Worm (Caenorhabditis elegans) whole organism, L2 larva: ENCODE data around the gene ctl-3.

ENCODE experiments used
- C34F6.9 ChIP-seq: fragments of 150-350 bp; optimal IDR thresholded peaks from 2 replicates; lab custom pipeline; 2014; ENCODE audit warnings: missing biosample characterization, missing genetic modification characterization
- F13H6.1 ChIP-seq: sonication (generic microtip); optimal IDR thresholded peaks from 2 replicates; lab custom pipeline; 2016; ENCODE audit warnings: missing genetic modification characterization, missing compliant biosample characterization
- R02D3.7 ChIP-seq: fragments of 150-350 bp; optimal IDR thresholded peaks from 2 replicates; lab custom pipeline; 2014; ENCODE audit warnings: missing biosample characterization, missing genetic modification characterization
- Y55F3AM.14 ChIP-seq: fragments of 200-800 bp; sonication (Bioruptor generic); optimal IDR thresholded peaks from 2 replicates; lab custom pipeline; 2018; ENCODE audit warnings: mild to moderate bottlenecking, missing genetic modification characterization, missing compliant biosample characterization
- ZK546.5 ChIP-seq: sonication (generic microtip); optimal IDR thresholded peaks from 2 replicates; lab custom pipeline; 2017; ENCODE audit warnings: missing biosample characterization, missing genetic modification characterization
- alr-1 ChIP-seq: fragments of 150-350 bp; optimal IDR thresholded peaks from 2 replicates; lab custom pipeline; 2014; ENCODE audit warnings: missing biosample characterization, missing genetic modification characterization
- aly-2 ChIP-seq: fragments of 150-350 bp; optimal IDR thresholded peaks from 2 replicates; lab custom pipeline; 2014; ENCODE audit warnings: missing biosample characterization, missing genetic modification characterization
- ama-1 ChIP-seq: fragments of 150-350 bp; optimal IDR thresholded peaks from 2 replicates; lab custom pipeline; 2018; ENCODE audit warnings: inconsistent platforms
- blmp-1 ChIP-seq: sonication (generic microtip); optimal IDR thresholded peaks from 2 replicates; lab custom pipeline; 2017; ENCODE audit warnings: missing genetic modification characterization, mild to moderate bottlenecking, missing compliant biosample characterization, antibody characterized with exemption, moderate library complexity; ENCODE audit not compliant: insufficient read depth
- ceh-16 ChIP-seq: fragments of 150-350 bp; optimal IDR thresholded peaks from 2 replicates; lab custom pipeline; 2014; ENCODE audit warnings: missing biosample characterization, missing genetic modification characterization
- ceh-82 ChIP-seq: fragments of 150-350 bp; optimal IDR thresholded peaks from 2 replicates; lab custom pipeline; 2014; ENCODE audit warnings: missing biosample characterization, missing genetic modification characterization
- crh-2 ChIP-seq: sonication (generic microtip); optimal IDR thresholded peaks from 2 replicates; lab custom pipeline; 2017; ENCODE audit warnings: missing biosample characterization, missing genetic modification characterization
- dmd-4 ChIP-seq: sonication (generic microtip); optimal IDR thresholded peaks from 2 replicates; lab custom pipeline; 2017; ENCODE audit warnings: missing biosample characterization, missing genetic modification characterization
- egl-27 ChIP-seq: sonication (generic microtip); optimal IDR thresholded peaks from 3 replicates; lab custom pipeline; 2017; ENCODE audit warnings: missing biosample characterization, missing genetic modification reagents, missing genetic modification characterization
- elt-1 ChIP-seq: fragments of 150-350 bp; optimal IDR thresholded peaks from 2 replicates; lab custom pipeline; 2014; ENCODE audit warnings: missing biosample characterization, missing genetic modification characterization
- elt-3 ChIP-seq: sonication (generic microtip); optimal IDR thresholded peaks from 2 replicates; lab custom pipeline; 2017; ENCODE audit warnings: missing biosample characterization, missing genetic modification characterization
- fos-1 ChIP-seq: fragments of 150-350 bp; optimal IDR thresholded peaks from 2 replicates; lab custom pipeline; 2014; ENCODE audit warnings: missing biosample characterization, missing genetic modification characterization
- gmeb-1 ChIP-seq: fragments of 150-350 bp; optimal IDR thresholded peaks from 2 replicates; lab custom pipeline; 2014; ENCODE audit warnings: missing biosample characterization, missing genetic modification characterization
- lin-11 ChIP-seq: fragments of 150-350 bp; sonication (generic microtip); optimal IDR thresholded peaks from 2 replicates; lab custom pipeline; 2014; ENCODE audit warnings: missing biosample characterization, missing genetic modification characterization, inconsistent platforms, mixed read lengths
- lin-13 ChIP-seq: fragments of 150-350 bp; optimal IDR thresholded peaks from 2 replicates; lab custom pipeline; 2014; ENCODE audit warnings: missing biosample characterization, missing genetic modification reagents, missing genetic modification characterization
- lin-39 ChIP-seq: fragments of 150-350 bp; optimal IDR thresholded peaks from 2 replicates; lab custom pipeline; 2014; ENCODE audit warnings: missing biosample characterization, missing genetic modification reagents, missing genetic modification characterization
- lsy-2 ChIP-seq, 2 experiments: fragments of 150-350 bp in 1 of 2; sonication (generic microtip) in 1 of 2; optimal IDR thresholded peaks; 2 replicates each; lab custom pipeline; 2014 to 2017; ENCODE audit warnings: missing biosample characterization in 2 of 2, missing genetic modification characterization in 2 of 2
- mbf-1 ChIP-seq: sonication (generic microtip); optimal IDR thresholded peaks from 2 replicates; lab custom pipeline; 2017; ENCODE audit warnings: missing biosample characterization, missing genetic modification characterization
- nhr-10 ChIP-seq: sonication (generic microtip); optimal IDR thresholded peaks from 2 replicates; lab custom pipeline; 2017; ENCODE audit warnings: missing biosample characterization, missing genetic modification characterization
- nhr-11 ChIP-seq: fragments of 150-350 bp; optimal IDR thresholded peaks from 2 replicates; lab custom pipeline; 2014; ENCODE audit warnings: missing biosample characterization, missing genetic modification characterization
- nhr-129 ChIP-seq: fragments of 150-350 bp; optimal IDR thresholded peaks from 2 replicates; lab custom pipeline; 2014; ENCODE audit warnings: missing biosample characterization, missing genetic modification characterization
- nhr-21 ChIP-seq: fragments of 150-350 bp; optimal IDR thresholded peaks from 2 replicates; lab custom pipeline; 2014; ENCODE audit warnings: missing biosample characterization, missing genetic modification characterization
- nhr-23 ChIP-seq: fragments of 150-350 bp; optimal IDR thresholded peaks from 2 replicates; lab custom pipeline; 2014; ENCODE audit warnings: missing biosample characterization, missing genetic modification reagents, missing genetic modification characterization
- nhr-237 ChIP-seq: fragments of 150-350 bp; optimal IDR thresholded peaks from 2 replicates; lab custom pipeline; 2014; ENCODE audit warnings: missing biosample characterization, missing genetic modification characterization
- nhr-25 ChIP-seq: fragments of 150-350 bp; sonication (generic microtip); optimal IDR thresholded peaks from 3 replicates; lab custom pipeline; 2014; ENCODE audit warnings: missing biosample characterization, missing genetic modification characterization
- nhr-6 ChIP-seq: fragments of 150-350 bp; optimal IDR thresholded peaks from 2 replicates; lab custom pipeline; 2014; ENCODE audit warnings: missing biosample characterization, missing genetic modification characterization
- nhr-77 ChIP-seq: fragments of 150-350 bp; optimal IDR thresholded peaks from 2 replicates; lab custom pipeline; 2014; ENCODE audit warnings: missing biosample characterization, missing genetic modification characterization
- peb-1 ChIP-seq: fragments of 150-350 bp; optimal IDR thresholded peaks from 2 replicates; lab custom pipeline; 2014; ENCODE audit warnings: missing biosample characterization, missing genetic modification characterization
- sem-4 ChIP-seq: fragments of 150-350 bp; optimal IDR thresholded peaks from 2 replicates; lab custom pipeline; 2014; ENCODE audit warnings: missing biosample characterization, missing genetic modification reagents, missing genetic modification characterization
- skn-1 ChIP-seq: sonication (generic microtip); optimal IDR thresholded peaks from 2 replicates; lab custom pipeline; 2017; ENCODE audit warnings: missing biosample characterization, missing genetic modification characterization
- sma-3 ChIP-seq: sonication (generic microtip); optimal IDR thresholded peaks from 2 replicates; lab custom pipeline; 2016; ENCODE audit warnings: missing genetic modification reagents, missing genetic modification characterization, missing compliant biosample characterization
- sma-9 ChIP-seq, 2 experiments: fragments of 150-350 bp in 1 of 2; sonication (generic microtip) in 1 of 2; optimal IDR thresholded peaks; 2 replicates each; lab custom pipeline; 2014 to 2016; ENCODE audit warnings: missing genetic modification characterization in 2 of 2, mild to moderate bottlenecking in 1 of 2, missing biosample characterization in 1 of 2, missing compliant biosample characterization in 1 of 2, missing genetic modification reagents in 1 of 2, moderate library complexity in 1 of 2
- snpc-4 ChIP-seq: fragments of 150-350 bp; optimal IDR thresholded peaks from 2 replicates; lab custom pipeline; 2014; ENCODE audit warnings: missing biosample characterization, missing genetic modification characterization
- unc-39 ChIP-seq: fragments of 150-350 bp; optimal IDR thresholded peaks from 2 replicates; lab custom pipeline; 2014; ENCODE audit warnings: missing biosample characterization, missing genetic modification characterization
- unc-62 ChIP-seq: fragments of 150-350 bp; optimal IDR thresholded peaks from 2 replicates; lab custom pipeline; 2014; ENCODE audit warnings: missing biosample characterization, missing genetic modification reagents, missing genetic modification characterization
- zag-1 ChIP-seq: fragments of 150-350 bp; optimal IDR thresholded peaks from 2 replicates; lab custom pipeline; 2014; ENCODE audit warnings: missing biosample characterization, missing genetic modification characterization
- ztf-1 ChIP-seq: fragments of 200-800 bp; sonication (Bioruptor generic); conservative IDR thresholded peaks from 2 replicates; pipeline ENCODE4 v1.3.6; 2022; ENCODE audit warnings: missing genetic modification characterization, missing compliant biosample characterization
- ztf-11 ChIP-seq: sonication (generic microtip); optimal IDR thresholded peaks from 2 replicates; lab custom pipeline; 2017; ENCODE audit warnings: missing biosample characterization, missing genetic modification characterization
- ztf-4 ChIP-seq: fragments of 150-350 bp; optimal IDR thresholded peaks from 2 replicates; lab custom pipeline; 2014; ENCODE audit warnings: missing biosample characterization, missing genetic modification characterization

ctl-3 gene

DNA sequence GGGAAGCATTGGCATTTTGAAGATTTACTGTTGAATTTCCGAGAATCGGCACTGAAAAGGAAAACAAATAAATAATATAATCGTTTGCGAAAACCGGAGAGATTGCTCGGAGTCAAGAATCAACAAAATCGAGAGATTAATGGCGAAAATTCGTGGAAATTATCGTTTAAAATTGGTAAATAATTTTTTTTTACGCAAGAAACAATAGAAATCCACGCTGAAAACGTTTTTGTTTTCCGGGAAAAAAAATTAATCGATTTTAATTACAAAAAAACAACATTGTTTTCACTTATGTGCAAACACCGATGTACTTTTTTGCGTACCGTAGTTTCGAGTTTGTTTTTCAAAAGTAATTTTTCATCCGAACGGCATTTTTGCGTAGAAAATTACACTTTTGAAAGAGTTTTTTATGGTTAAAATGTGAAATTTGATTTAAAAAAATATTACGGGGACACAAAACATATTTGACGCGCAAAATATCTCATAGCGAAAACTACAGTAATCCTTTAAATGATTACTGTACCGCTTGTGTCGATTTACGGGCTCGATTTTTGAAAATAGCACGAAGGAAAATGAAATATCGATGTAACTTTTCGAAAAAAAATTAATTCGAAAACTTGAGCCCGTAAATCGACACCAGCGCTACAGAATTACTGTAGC, at the start of gene ctl-3:
Gene ctl-3 (minus strand): TSS at position 51 of the 660 bp plus-strand sequence.
- no peak for TF ChIP-seq mbf-1 (tag; lab: Kevin White, UChicago)
- no peak for TF ChIP-seq ztf-1 (GFP tag; lab: Robert Waterston, UW)
- no peak for TF ChIP-seq Y55F3AM.14
- no peak for TF ChIP-seq unc-39 (tag; lab: Kevin White, UChicago)
- TF ChIP-seq ztf-4 (tag; lab: Kevin White, UChicago): no peak
- TF ChIP-seq elt-1 (tag; lab: Kevin White, UChicago): no peak
- TF ChIP-seq C34F6.9 (tag; lab: Kevin White, UChicago): no peak
- no peak for TF ChIP-seq lin-13 (GFP tag; lab: Kevin White, UChicago)

DNA sequence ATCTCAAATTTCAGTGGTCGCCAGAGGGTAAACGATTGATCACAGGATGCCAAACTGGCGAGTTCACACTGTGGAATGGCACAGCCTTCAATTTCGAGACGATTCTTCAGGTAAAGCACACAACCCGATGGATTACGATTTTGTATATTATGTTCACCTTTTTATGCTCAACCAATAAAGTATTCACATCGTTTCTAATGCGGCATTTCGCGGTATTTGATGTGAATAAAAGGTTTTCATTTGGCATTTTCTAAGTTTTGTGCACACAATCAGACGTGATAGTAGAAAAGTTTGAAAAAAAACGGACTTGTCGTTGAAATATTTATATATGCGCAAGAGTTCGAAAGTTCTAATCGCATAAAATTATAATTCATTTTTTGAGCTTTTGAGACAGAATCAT, 48.4 kb upstream of the ctl-3 start:
- no peak for TF ChIP-seq ztf-11 (tag; lab: Kevin White, UChicago)
- no peak for TF ChIP-seq sma-3 (GFP tag; lab: Kevin White, UChicago)
- TF ChIP-seq nhr-237 (tag; lab: Kevin White, UChicago): no peak
- TF ChIP-seq nhr-25 (tag; lab: Kevin White, UChicago): no peak
- no peak for TF ChIP-seq nhr-6 (tag; lab: Kevin White, UChicago)
- TF ChIP-seq elt-3 (tag; lab: Kevin White, UChicago): no peak
- TF ChIP-seq crh-2 (tag; lab: Kevin White, UChicago): no peak
- TF ChIP-seq lin-11 (tag; lab: Kevin White, UChicago): no peak
- TF ChIP-seq nhr-10 (tag; lab: Kevin White, UChicago): no peak
- no peak for TF ChIP-seq alr-1 (tag; lab: Kevin White, UChicago)
- no peak for TF ChIP-seq ceh-82 (tag; lab: Kevin White, UChicago)
- no peak for TF ChIP-seq Y55F3AM.14
- no peak for TF ChIP-seq elt-1 (tag; lab: Kevin White, UChicago)
- no peak for TF ChIP-seq F13H6.1 (tag; lab: Kevin White, UChicago)
- no peak for TF ChIP-seq ztf-4 (tag; lab: Kevin White, UChicago)
- TF ChIP-seq nhr-129 (tag; lab: Kevin White, UChicago): no peak
- TF ChIP-seq lsy-2 (tag; optimal IDR thresholded peaks at IDR 0.05; lab: Kevin White, UChicago): no peak

DNA sequence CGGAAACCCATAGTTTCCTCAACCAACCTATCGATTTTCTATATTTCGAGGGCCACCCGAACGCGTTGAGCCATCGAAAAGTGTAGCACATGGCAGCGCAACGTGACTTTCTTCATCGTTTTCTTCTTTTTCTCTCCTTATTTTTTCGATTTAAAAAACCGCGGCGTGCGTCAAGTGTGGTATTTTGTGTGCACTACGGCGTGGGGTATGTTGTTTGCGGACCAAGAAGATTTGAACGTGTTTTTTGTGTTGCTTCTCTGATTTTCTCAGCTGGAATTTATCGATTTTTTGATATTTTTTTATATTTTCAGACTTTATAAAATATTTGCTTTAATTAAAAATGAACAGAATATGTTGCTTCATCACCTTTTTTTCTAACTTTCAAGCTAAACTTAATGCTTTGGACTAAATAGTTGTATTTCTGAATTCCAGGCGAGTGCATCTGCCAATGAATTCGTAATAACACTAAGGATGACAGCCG, 47.4 kb upstream of the ctl-3 start, which contains the start of the genes agl-1 and pfs-2:
Gene agl-1 (minus strand): TSS at position 178 of the 481 bp plus-strand sequence.
Gene pfs-2 (plus strand): TSS at position 431 of the 481 bp plus-strand sequence.
- no peak for TF ChIP-seq nhr-23 (tag; lab: Kevin White, UChicago)
- TF ChIP-seq elt-1 (tag; lab: Kevin White, UChicago): no peak
- peak; percentile 10 for TF ChIP-seq egl-27 (tag; lab: Kevin White, UChicago)
- peak; percentile 81 for TF ChIP-seq nhr-129 (tag; lab: Kevin White, UChicago)
- peak; percentile 82 for TF ChIP-seq crh-2 (tag; lab: Kevin White, UChicago)
- TF ChIP-seq nhr-25 (tag; lab: Kevin White, UChicago): peak; percentile 42
- TF ChIP-seq ztf-11 (tag; lab: Kevin White, UChicago): no peak
- peak; percentile 25 for TF ChIP-seq ama-1 (lab: Kevin White, UChicago)
- no peak for TF ChIP-seq lin-39 (tag; lab: Kevin White, UChicago)
- TF ChIP-seq ceh-82 (tag; lab: Kevin White, UChicago): no peak
- peak; percentile 31 for TF ChIP-seq fos-1 (tag; lab: Kevin White, UChicago)
- TF ChIP-seq F13H6.1 (tag; lab: Kevin White, UChicago): peak; percentile 64
- no peak for TF ChIP-seq ztf-4 (tag; lab: Kevin White, UChicago)
- TF ChIP-seq zag-1: peak; percentile 39
- no peak for TF ChIP-seq nhr-6 (tag; lab: Kevin White, UChicago)
- TF ChIP-seq snpc-4 (tag; lab: Kevin White, UChicago): peak; percentile 48
- TF ChIP-seq nhr-11: no peak
- no peak for TF ChIP-seq unc-62
- no peak for TF ChIP-seq nhr-77
- no peak for TF ChIP-seq nhr-21
- no peak for TF ChIP-seq skn-1 (tag; lab: Kevin White, UChicago)
- no peak for TF ChIP-seq elt-3 (tag; lab: Kevin White, UChicago)
- TF ChIP-seq aly-2 (tag; lab: Kevin White, UChicago): no peak
- TF ChIP-seq R02D3.7 (tag; lab: Kevin White, UChicago): no peak
- TF ChIP-seq mbf-1 (tag; lab: Kevin White, UChicago): no peak
- TF ChIP-seq ZK546.5 (tag; lab: Kevin White, UChicago): peak; percentile 43
- peak; percentile 2 for TF ChIP-seq blmp-1 (tag; lab: Kevin White, UChicago)
- no peak for TF ChIP-seq ceh-16 (tag; lab: Kevin White, UChicago)
- no peak for TF ChIP-seq nhr-237 (tag; lab: Kevin White, UChicago)
- TF ChIP-seq C34F6.9 (tag; lab: Kevin White, UChicago): peak; percentile 91
- TF ChIP-seq peb-1 (tag; lab: Kevin White, UChicago): no peak
- peak; percentile 22 for TF ChIP-seq sem-4 (tag; lab: Kevin White, UChicago)
- peak; percentile 63 for TF ChIP-seq sma-9 (GFP tag; optimal IDR thresholded peaks at IDR 0.05; lab: Kevin White, UChicago)
- TF ChIP-seq sma-9 (tag; optimal IDR thresholded peaks at IDR 0.05; lab: Kevin White, UChicago): no peak
- peak; percentile 90 for TF ChIP-seq gmeb-1 (tag; lab: Kevin White, UChicago)
- TF ChIP-seq lsy-2 (tag; optimal IDR thresholded peaks at IDR 0.05; lab: Kevin White, UChicago): peak; percentile 82 to 93
- no peak for TF ChIP-seq unc-39 (tag; lab: Kevin White, UChicago)
- peak; percentile 51 for TF ChIP-seq Y55F3AM.14
- TF ChIP-seq sma-3 (GFP tag; lab: Kevin White, UChicago): peak; percentile 40
- TF ChIP-seq alr-1 (tag; lab: Kevin White, UChicago): no peak
- no peak for TF ChIP-seq dmd-4
- TF ChIP-seq lin-11 (tag; lab: Kevin White, UChicago): peak; percentile 7
- no peak for TF ChIP-seq nhr-10 (tag; lab: Kevin White, UChicago)
